Fruit fly (Drosophila melanogaster) whole organism, wandering third instar larva: ENCODE data around the gene PGRP-SD.

Experiments
- CrebA ChIP-seq: fragments of 200-800 bp; sonication (Bioruptor generic); optimal IDR thresholded peaks from 2 replicates; lab custom pipeline; 2016; ENCODE audit warnings: missing biosample characterization, mild to moderate bottlenecking, missing genetic modification characterization, borderline replicate concordance
- Dif ChIP-seq: fragments of 200-275, 200-300 bp; sonication (Bioruptor generic); optimal IDR thresholded peaks from 2 replicates; lab custom pipeline; 2018; ENCODE audit warnings: missing biosample characterization, missing genetic modification characterization; ENCODE audit not compliant: partially characterized antibody
- GATAd ChIP-seq: sonication (Bioruptor generic); optimal IDR thresholded peaks from 2 replicates; lab custom pipeline; 2016; ENCODE audit warnings: missing biosample characterization, missing genetic modification characterization
- HLH106 ChIP-seq: fragments of 200-800 bp; optimal IDR thresholded peaks from 3 replicates; lab custom pipeline; 2019; ENCODE audit warnings: missing biosample characterization, mild to moderate bottlenecking, missing genetic modification characterization, moderate library complexity
- Hnf4 ChIP-seq: fragments of 200-800 bp; sonication (Bioruptor generic); optimal IDR thresholded peaks from 2 replicates; lab custom pipeline; 2016; ENCODE audit warnings: missing biosample characterization, mild to moderate bottlenecking, missing genetic modification characterization
- Hr78 ChIP-seq: fragments of >200 bp; optimal IDR thresholded peaks from 2 replicates; lab custom pipeline; 2017; ENCODE audit warnings: missing biosample characterization, missing genetic modification characterization
- Hr83 ChIP-seq: fragments of 200-300 bp; sonication (Bioruptor generic); optimal IDR thresholded peaks from 2 replicates; lab custom pipeline; 2016; ENCODE audit warnings: missing biosample characterization, mild to moderate bottlenecking, missing genetic modification characterization, moderate library complexity; ENCODE audit not compliant: poor library complexity, severe bottlenecking
- Mio ChIP-seq: sonication (Bioruptor generic); optimal IDR thresholded peaks from 2 replicates; lab custom pipeline; 2016; ENCODE audit warnings: missing biosample characterization, missing genetic modification characterization
- Myc ChIP-seq: fragments of >200 bp; optimal IDR thresholded peaks from 2 replicates; lab custom pipeline; 2017
- Rel ChIP-seq, 2 experiments: fragments of 200-800 bp; sonication (Bioruptor generic) in 1 of 2; optimal IDR thresholded peaks; 2 replicates in 1 of 2; 3 replicates in 1 of 2; lab custom pipeline; 2016 to 2019; ENCODE audit warnings: mild to moderate bottlenecking in 2 of 2, missing biosample characterization in 2 of 2, missing genetic modification characterization in 2 of 2, moderate library complexity in 1 of 2
- Sp1 ChIP-seq: fragments of 200-800 bp; sonication (Bioruptor generic); optimal IDR thresholded peaks from 3 replicates; lab custom pipeline; 2019; ENCODE audit warnings: missing biosample characterization, mild to moderate bottlenecking, missing genetic modification characterization, moderate library complexity
- br ChIP-seq: fragments of 200-800 bp; sonication (Bioruptor generic); optimal IDR thresholded peaks from 2 replicates; lab custom pipeline; 2016; ENCODE audit warnings: missing biosample characterization, missing genetic modification characterization
- brk ChIP-seq: fragments of 200-800 bp; sonication (Bioruptor generic); optimal IDR thresholded peaks from 2 replicates; lab custom pipeline; 2016; ENCODE audit warnings: missing biosample characterization, mild to moderate bottlenecking, missing genetic modification characterization
- dl ChIP-seq, 2 experiments: fragments of 175-275, 200-275 bp in 1 of 2; fragments of 200-275 bp in 1 of 2; sonication (Bioruptor generic); optimal IDR thresholded peaks; lab custom pipeline; 2018; ENCODE audit warnings: mild to moderate bottlenecking in 2 of 2, missing biosample characterization in 2 of 2, missing genetic modification characterization in 2 of 2, moderate library complexity in 2 of 2; ENCODE audit not compliant: partially characterized antibody in 2 of 2, insufficient read depth in 1 of 2
- dmrt93B ChIP-seq: fragments of 200-800 bp; sonication (Bioruptor generic); optimal IDR thresholded peaks from 2 replicates; lab custom pipeline; 2018; ENCODE audit warnings: missing biosample characterization, mild to moderate bottlenecking, missing genetic modification characterization
- dsf ChIP-seq: sonication (Bioruptor generic); optimal IDR thresholded peaks from 2 replicates; lab custom pipeline; 2016; ENCODE audit warnings: missing biosample characterization, missing genetic modification characterization, borderline replicate concordance
- ey ChIP-seq: fragments of 200-800 bp; sonication (Bioruptor generic); optimal IDR thresholded peaks from 2 replicates; lab custom pipeline; 2016; ENCODE audit warnings: missing biosample characterization, missing genetic modification characterization
- foxo ChIP-seq, 2 experiments: fragments of 200-800 bp; sonication (Bioruptor generic); optimal IDR thresholded peaks; 2 replicates in 1 of 2; 3 replicates in 1 of 2; lab custom pipeline; 2016 to 2017; ENCODE audit warnings: missing biosample characterization in 2 of 2, missing genetic modification characterization in 2 of 2
- h ChIP-seq: fragments of 200-800 bp; sonication (Bioruptor generic); optimal IDR thresholded peaks from 3 replicates; lab custom pipeline; 2016; ENCODE audit warnings: missing biosample characterization, mild to moderate bottlenecking, missing genetic modification characterization
- jim ChIP-seq: fragments of 175-275, 200-325 bp; sonication (Bioruptor generic); optimal IDR thresholded peaks from 2 replicates; lab custom pipeline; 2016; ENCODE audit warnings: missing biosample characterization, mild to moderate bottlenecking, missing genetic modification characterization
- lola ChIP-seq: fragments of >200 bp; optimal IDR thresholded peaks from 2 replicates; lab custom pipeline; 2017; ENCODE audit warnings: missing biosample characterization, missing genetic modification characterization
- rgr ChIP-seq: fragments of 200-800 bp; sonication (Bioruptor generic); optimal IDR thresholded peaks from 3 replicates; lab custom pipeline; 2016; ENCODE audit warnings: missing biosample characterization, mild to moderate bottlenecking, missing genetic modification characterization
- tai ChIP-seq: sonication (Bioruptor generic); optimal IDR thresholded peaks from 2 replicates; lab custom pipeline; 2016; ENCODE audit warnings: missing biosample characterization, missing genetic modification characterization
- woc ChIP-seq: sonication (Bioruptor generic); optimal IDR thresholded peaks from 2 replicates; lab custom pipeline; 2016; ENCODE audit warnings: missing biosample characterization, mild to moderate bottlenecking, missing genetic modification characterization

Gene PGRP-SD

DNA sequence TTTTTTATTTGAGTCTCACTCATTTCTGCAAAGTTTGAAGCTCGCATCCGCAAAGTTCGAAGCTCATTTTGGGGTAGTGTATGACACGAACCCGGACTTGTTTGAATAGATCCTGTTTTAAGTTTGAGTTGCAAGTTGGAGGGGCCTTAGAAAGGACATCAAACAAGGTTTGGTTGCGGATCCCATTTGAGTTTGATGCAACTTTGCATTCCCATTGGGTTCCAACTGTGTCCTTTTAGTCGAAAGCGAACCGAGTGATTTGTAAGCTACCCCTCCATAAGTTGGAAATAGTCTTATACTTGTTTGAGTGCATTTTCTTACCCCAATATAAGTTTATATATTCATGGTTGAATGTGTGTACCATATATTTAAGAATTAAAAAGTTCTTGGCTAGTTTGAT lies 7.4 kb upstream of the PGRP-SD start:
- TF ChIP-seq jim (GFP tag; lab: Kevin White, UChicago) = no peak
- no peak for TF ChIP-seq Hr83 (GFP tag; lab: Kevin White, UChicago)
- TF ChIP-seq CrebA (GFP tag; lab: Kevin White, UChicago) = no peak
- no peak for TF ChIP-seq GATAd
- no peak for TF ChIP-seq Rel (GFP tag; optimal IDR thresholded peaks at IDR 0.05; lab: Kevin White, UChicago)
- TF ChIP-seq Rel (tag; optimal IDR thresholded peaks at IDR 0.05; lab: Kevin White, UChicago) = no peak
- TF ChIP-seq HLH106 (tag; lab: Kevin White, UChicago) = no peak
- no peak for TF ChIP-seq dmrt93B (GFP tag; lab: Kevin White, UChicago)
- no peak for TF ChIP-seq br (GFP tag; lab: Kevin White, UChicago)
- TF ChIP-seq Sp1 = no peak
- TF ChIP-seq Dif = no peak
- no peak for TF ChIP-seq ey (GFP tag; lab: Kevin White, UChicago)
- TF ChIP-seq woc (GFP tag; lab: Kevin White, UChicago) = no peak
- TF ChIP-seq dsf (GFP tag; lab: Kevin White, UChicago) = no peak
- TF ChIP-seq brk (GFP tag; lab: Kevin White, UChicago) = no peak

dm6 chr3L:7650248-7650647 lies 732 bp upstream of the PGRP-SD start, which contains the start of gene CG32373:
Gene CG32373, plus strand, starts transcription at chr3L:7650548.
- TF ChIP-seq Sp1 = no peak
- TF ChIP-seq tai (GFP tag; lab: Kevin White, UChicago) = no peak
- TF ChIP-seq Hr78 (GFP tag; lab: Kevin White, UChicago) = no peak
- TF ChIP-seq foxo (GFP tag; optimal IDR thresholded peaks at IDR 0.05; lab: Kevin White, UChicago) = no peak
- TF ChIP-seq CrebA (GFP tag; lab: Kevin White, UChicago) = no peak
- TF ChIP-seq dsf (GFP tag; lab: Kevin White, UChicago) = no peak
- TF ChIP-seq dmrt93B (GFP tag; lab: Kevin White, UChicago) = no peak
- TF ChIP-seq Hnf4 = no peak

dm6 chr3L:7654048-7654961 lies 3.3 kb downstream of the PGRP-SD start, which contains the start of gene CG7492:
Gene CG7492, minus strand, starts transcription at chr3L:7654752.
- TF ChIP-seq lola (peak; percentile 27), Myc (peak; percentile 5), GATAd (no peak)

dm6 chr3L:7695554-7695953 lies 44.6 kb downstream of the PGRP-SD start, which contains the start of gene CG44195:
Gene CG44195, minus strand, starts transcription at chr3L:7695654.
- no peak for TF ChIP-seq dl (GFP tag; optimal IDR thresholded peaks at IDR 0.05; lab: Kevin White, UChicago; ENCODE audit: insufficient read depth in 1 of 2, partially characterized antibody in 2 of 2)
- no peak for TF ChIP-seq Sp1
- TF ChIP-seq HLH106 (tag; lab: Kevin White, UChicago) = no peak
- TF ChIP-seq dmrt93B (GFP tag; lab: Kevin White, UChicago) = no peak
- TF ChIP-seq Mio = no peak
- TF ChIP-seq h (GFP tag; lab: Kevin White, UChicago) = no peak
- TF ChIP-seq dsf (GFP tag; lab: Kevin White, UChicago) = no peak
- TF ChIP-seq Dif = no peak
- TF ChIP-seq lola = no peak
- no peak for TF ChIP-seq rgr (GFP tag; lab: Kevin White, UChicago)
